Worm (Caenorhabditis elegans) whole organism, mixed stage, embryonic: Measurements from ENCODE around the gene T22B7.3.

Experiments used
- bed-3 ChIP-seq: fragments of 200-800 bp; sonication (Bioruptor generic); optimal IDR thresholded peaks from 3 replicates; lab custom pipeline; 2018; ENCODE audit warnings: mild to moderate bottlenecking, missing genetic modification characterization, moderate library complexity, missing compliant biosample characterization
- elt-3 ChIP-seq: fragments of 150-350 bp; optimal IDR thresholded peaks from 2 replicates; lab custom pipeline; 2014; ENCODE audit warnings: missing biosample characterization, missing genetic modification characterization
- lsy-2 ChIP-seq: fragments of 150-350 bp; optimal IDR thresholded peaks from 2 replicates; lab custom pipeline; 2014; ENCODE audit warnings: missing biosample characterization, missing genetic modification characterization
- nhr-12 ChIP-seq: fragments of 150-350 bp; optimal IDR thresholded peaks from 2 replicates; lab custom pipeline; 2014; ENCODE audit warnings: missing biosample characterization, missing genetic modification characterization
- nhr-28 ChIP-seq: fragments of 150-350 bp; optimal IDR thresholded peaks from 2 replicates; lab custom pipeline; 2014; ENCODE audit warnings: missing biosample characterization, missing genetic modification characterization
- nhr-76 ChIP-seq: sonication (generic microtip); optimal IDR thresholded peaks from 2 replicates; lab custom pipeline; 2017; ENCODE audit warnings: missing biosample characterization, missing genetic modification characterization
- unc-39 ChIP-seq: fragments of 150-350 bp; optimal IDR thresholded peaks from 2 replicates; lab custom pipeline; 2014; ENCODE audit warnings: missing biosample characterization, missing genetic modification characterization
- unc-62 ChIP-seq: fragments of 150-350 bp; optimal IDR thresholded peaks from 2 replicates; lab custom pipeline; 2014; ENCODE audit warnings: missing biosample characterization, missing genetic modification reagents, missing genetic modification characterization

- TF ChIP-seq elt-3 (tag; lab: Kevin White, UChicago) (no peak), bed-3 (GFP tag; lab: Kevin White, UChicago) (no peak), nhr-76 (no peak), lsy-2 (tag; lab: Kevin White, UChicago) (no peak), nhr-12 (tag; lab: Kevin White, UChicago) (no peak), nhr-28 (no peak), unc-39 (tag; lab: Kevin White, UChicago) (no peak), unc-62 (no peak)
These were observed 711 bp downstream of the T22B7.3 start, which contains the start of gene srv-7 for ce11 chrX:5647884-5648283.
